Fruit fly (Drosophila melanogaster) whole organism, larva: Measurements from ENCODE around the gene CG14397.

Experiments
- noc ChIP-seq: fragments of 200-800 bp; sonication (Bioruptor generic); optimal IDR thresholded peaks from 3 replicates; lab custom pipeline; 2019; ENCODE audit warnings: missing biosample characterization, mild to moderate bottlenecking, missing genetic modification characterization, moderate library complexity

CG14397 gene

DNA sequence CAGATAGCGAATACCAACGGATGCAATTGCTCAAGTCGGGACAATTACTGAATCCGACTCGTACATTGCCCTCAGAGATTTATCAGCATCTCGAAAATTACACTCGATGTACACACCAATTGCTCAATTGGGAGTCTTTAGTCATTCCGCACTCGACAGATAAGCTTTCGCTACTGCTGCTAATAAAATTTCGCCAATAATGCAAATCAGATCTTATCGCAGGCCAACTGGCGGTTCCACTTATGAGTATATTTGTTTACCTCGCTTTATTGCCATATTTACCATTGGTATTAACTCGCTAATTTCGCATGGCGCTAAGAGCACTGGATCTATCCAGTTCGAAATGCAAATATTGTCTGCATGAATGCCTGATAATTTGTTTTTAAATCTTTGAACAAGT, 22.5 kb downstream of the CG14397 start:
- no peak for TF ChIP-seq noc

DNA sequence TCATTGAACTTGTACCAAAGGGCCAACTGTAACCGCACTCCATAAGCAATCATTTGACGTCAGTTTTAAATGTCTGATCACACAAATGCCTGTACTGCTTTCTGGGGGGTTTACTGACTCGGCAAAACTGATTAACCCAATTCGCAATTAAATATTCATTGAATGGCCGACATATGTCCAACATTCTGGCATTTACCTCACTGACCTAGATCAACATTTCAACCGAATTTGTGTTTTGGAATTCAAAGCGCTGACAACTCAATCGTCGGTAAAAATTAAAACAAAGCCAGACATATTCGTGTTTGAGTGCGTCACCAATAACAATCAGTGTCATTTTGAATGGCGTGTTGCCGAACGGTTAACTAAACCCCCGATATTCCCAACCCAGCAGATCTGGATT, 24.7 kb downstream of the CG14397 start:
- no peak for TF ChIP-seq noc

DNA sequence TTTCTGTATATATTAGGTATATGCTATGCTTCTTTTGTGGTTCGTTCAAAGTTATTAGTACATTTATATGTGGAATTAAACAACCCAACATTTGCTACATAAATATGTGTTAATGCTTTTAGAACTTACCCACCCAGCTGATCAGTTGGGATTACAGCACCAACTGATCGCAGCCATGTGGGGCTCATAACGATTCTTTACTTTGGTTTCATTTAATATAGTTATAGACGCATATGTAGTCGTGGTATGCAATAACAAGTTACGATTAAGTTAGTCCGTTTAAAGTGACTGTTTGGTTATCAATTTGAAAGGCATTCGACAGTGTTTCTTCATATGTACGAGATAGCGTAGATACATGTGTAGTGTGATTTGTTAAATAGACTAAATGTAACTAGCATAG, 44.7 kb downstream of the CG14397 start:
- TF ChIP-seq noc: no peak

DNA sequence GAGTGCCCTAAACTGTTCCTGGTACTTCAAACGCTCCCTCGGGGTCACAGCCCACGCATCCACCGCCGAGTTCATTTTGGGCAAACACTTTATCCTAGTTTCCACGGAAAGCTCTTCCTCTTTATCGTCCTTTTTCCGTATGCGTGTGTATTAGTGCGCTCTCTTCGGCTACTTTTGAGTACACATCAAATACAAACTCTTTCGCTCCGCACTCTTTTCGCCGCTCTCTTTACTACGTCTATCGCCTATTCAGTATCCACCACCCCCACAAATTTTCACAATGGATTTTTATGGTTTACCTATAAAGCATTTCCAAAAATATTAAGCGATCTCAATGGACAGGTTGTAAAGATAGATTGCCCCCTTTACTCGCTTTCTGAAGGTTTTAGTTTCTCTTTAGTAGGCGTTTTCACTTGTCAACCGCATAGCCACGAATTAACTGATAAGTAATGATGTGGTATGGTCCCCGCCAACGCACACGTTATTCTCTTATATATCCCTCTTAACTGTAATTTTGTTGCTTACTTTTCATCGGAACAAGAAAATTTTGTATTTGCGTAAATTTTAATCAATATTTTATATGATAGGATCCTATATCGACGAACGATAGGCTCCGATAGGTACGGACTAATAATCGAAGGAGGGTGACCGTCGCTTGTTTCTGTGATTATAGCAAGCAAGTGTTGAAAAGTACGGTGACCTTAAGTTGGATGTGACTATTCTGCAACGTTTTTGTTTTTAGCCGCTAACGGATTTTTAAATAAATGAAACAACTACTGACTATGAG, 50.9 kb downstream of the CG14397 start, which contains the start of gene Dap160:
TSS of gene Dap160 (minus strand) at position 634 of the 787 bp plus-strand sequence.
- no peak for TF ChIP-seq noc

DNA sequence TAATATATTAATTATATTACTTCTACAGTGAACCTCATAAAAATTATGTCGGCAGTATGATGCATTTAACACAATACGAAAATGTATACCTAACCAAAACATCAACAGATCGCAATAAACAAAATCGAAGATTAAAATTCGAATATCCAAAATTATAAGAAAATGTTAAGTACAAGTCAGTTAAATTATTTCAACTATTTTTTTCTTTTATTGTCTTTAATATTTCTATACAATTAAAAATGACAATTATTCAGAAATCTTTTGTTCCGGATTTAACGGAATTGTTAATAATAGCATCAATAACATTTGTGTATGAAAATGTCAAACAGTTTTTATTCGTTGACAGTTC, 51.4 kb downstream of the CG14397 start:
- TF ChIP-seq noc: no peak

DNA sequence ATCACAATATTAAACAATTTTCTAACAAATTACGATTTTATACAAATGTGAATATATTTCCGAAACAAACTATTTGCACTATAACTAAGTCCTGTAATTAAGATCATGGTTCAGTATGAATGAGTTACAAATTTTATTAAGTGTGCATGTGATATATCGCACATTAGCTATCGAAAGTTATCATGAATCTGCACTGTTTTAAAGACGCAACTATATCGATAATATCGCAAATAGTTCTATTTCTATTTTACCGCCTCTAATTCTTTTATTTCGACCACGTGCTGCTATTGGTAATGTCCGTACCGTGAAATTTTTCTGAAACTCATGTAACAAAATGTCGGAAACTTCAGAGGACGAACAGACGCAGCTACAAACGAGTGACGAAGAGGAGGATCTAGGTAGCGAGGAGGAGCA, 52.0 kb downstream of the CG14397 start, which contains the start of gene pths:
TSS of gene pths (plus strand) at position 258 of the 414 bp plus-strand sequence.
- TF ChIP-seq noc: no peak
